Fruit fly (Drosophila melanogaster): ENCODE measurements around the gene CG13022.
A peak's percentile ranks its signal among the peaks of the same experiment; 100 is the strongest.

- TF ChIP-seq Mio (GFP tag; optimal IDR thresholded peaks at IDR 0.05) (no peak), sv (GFP tag; optimal IDR thresholded peaks at IDR 0.05) (peak; percentile 68), GATAd (GFP tag; optimal IDR thresholded peaks at IDR 0.05) (no peak), dmrt93B (GFP tag; optimal IDR thresholded peaks at IDR 0.05) (peak; percentile 37), dl (GFP tag; optimal IDR thresholded peaks at IDR 0.05; ENCODE audit: insufficient read depth in 1 of 2, partially characterized antibody in 2 of 2) (peak in 1 of 2 experiments; percentile 24), woc (GFP tag; optimal IDR thresholded peaks at IDR 0.05) (peak; percentile 67)
Observed at dm6 chr3L:16890650-16891336, 48.0 kb downstream of the CG13022 start.

All from whole organism, wandering third instar larva.